Worm (Caenorhabditis elegans) whole organism, L3 larva: ENCODE data around the gene chil-23.

Source experiments
- R02D3.7 ChIP-seq: fragments of 150-350 bp; optimal IDR thresholded peaks from 2 replicates; lab custom pipeline; 2014; ENCODE audit warnings: missing biosample characterization, missing genetic modification characterization
- aly-2 ChIP-seq: fragments of 150-350 bp; optimal IDR thresholded peaks from 2 replicates; lab custom pipeline; 2014; ENCODE audit warnings: missing biosample characterization, missing genetic modification characterization
- ama-1 ChIP-seq: fragments of 150-350 bp; optimal IDR thresholded peaks from 2 replicates; lab custom pipeline; 2018
- egl-27 ChIP-seq: sonication (generic microtip); optimal IDR thresholded peaks from 4 replicates; lab custom pipeline; 2017; ENCODE audit warnings: missing biosample characterization, missing genetic modification reagents, missing genetic modification characterization
- nhr-23 ChIP-seq: fragments of 150-350 bp; optimal IDR thresholded peaks from 2 replicates; lab custom pipeline; 2014; ENCODE audit warnings: missing biosample characterization, missing genetic modification reagents, missing genetic modification characterization
- nhr-76 ChIP-seq: fragments of 150-350 bp; sonication (generic microtip); optimal IDR thresholded peaks from 5 replicates; lab custom pipeline; 2014; ENCODE audit warnings: missing biosample characterization, missing genetic modification characterization
- pha-4 ChIP-seq: fragments of 150-350 bp; optimal IDR thresholded peaks from 2 replicates; lab custom pipeline; 2014; ENCODE audit warnings: missing biosample characterization, missing genetic modification reagents, missing genetic modification characterization
- unc-39 ChIP-seq: sonication (generic microtip); optimal IDR thresholded peaks from 4 replicates; lab custom pipeline; 2017; ENCODE audit warnings: missing biosample characterization, missing genetic modification characterization
- unc-62 ChIP-seq: fragments of 150-350 bp; sonication (generic microtip); optimal IDR thresholded peaks from 4 replicates; lab custom pipeline; 2014; ENCODE audit warnings: missing biosample characterization, missing genetic modification reagents, missing genetic modification characterization

- TF ChIP-seq unc-39 (tag; lab: Kevin White, UChicago) (no peak), ama-1 (lab: Kevin White, UChicago) (no peak), nhr-23 (tag; lab: Kevin White, UChicago) (no peak), R02D3.7 (tag; lab: Kevin White, UChicago) (no peak), unc-62 (no peak), egl-27 (no peak), aly-2 (tag; lab: Kevin White, UChicago) (no peak), nhr-76 (tag; lab: Kevin White, UChicago) (no peak), pha-4 (tag; lab: Kevin White, UChicago) (no peak)
Measured at ce11 chrII:9483342-9483741, 14.9 kb upstream of the chil-23 start.
